Worm (Caenorhabditis elegans) whole organism, mixed stage, embryonic: ENCODE results near the gene smcr-8.

Experiments
- blmp-1 ChIP-seq: fragments of 150-350 bp; optimal IDR thresholded peaks from 2 replicates; lab custom pipeline; 2014; ENCODE audit warnings: missing biosample characterization, missing genetic modification characterization
- ceh-43 ChIP-seq: fragments of 200-800 bp; sonication (Bioruptor generic); optimal IDR thresholded peaks from 2 replicates; lab custom pipeline; 2018; ENCODE audit warnings: mild to moderate bottlenecking, missing genetic modification characterization, moderate library complexity, missing compliant biosample characterization
- drap-1 ChIP-seq: fragments of 200-800 bp; sonication (Bioruptor generic); optimal IDR thresholded peaks from 3 replicates; lab custom pipeline; 2018; ENCODE audit warnings: mild to moderate bottlenecking, missing genetic modification characterization, missing compliant biosample characterization
- lin-13 ChIP-seq: fragments of 150-350 bp; optimal IDR thresholded peaks from 2 replicates; lab custom pipeline; 2014; ENCODE audit warnings: missing biosample characterization, missing genetic modification characterization
- lsy-2 ChIP-seq: fragments of 150-350 bp; optimal IDR thresholded peaks from 2 replicates; lab custom pipeline; 2014; ENCODE audit warnings: missing biosample characterization, missing genetic modification characterization
- mab-5 ChIP-seq: fragments of 150-350 bp; optimal IDR thresholded peaks from 2 replicates; lab custom pipeline; 2014; ENCODE audit warnings: missing biosample characterization, missing genetic modification characterization
- mls-2 ChIP-seq: sonication (generic microtip); optimal IDR thresholded peaks from 2 replicates; lab custom pipeline; 2016; ENCODE audit warnings: mild to moderate bottlenecking, missing genetic modification characterization, moderate library complexity, missing compliant biosample characterization
- nhr-12 ChIP-seq: fragments of 150-350 bp; optimal IDR thresholded peaks from 2 replicates; lab custom pipeline; 2014; ENCODE audit warnings: missing biosample characterization, missing genetic modification characterization
- nhr-76 ChIP-seq: sonication (generic microtip); optimal IDR thresholded peaks from 2 replicates; lab custom pipeline; 2017; ENCODE audit warnings: missing biosample characterization, missing genetic modification characterization
- sptf-1 ChIP-seq: sonication (generic microtip); optimal IDR thresholded peaks from 2 replicates; lab custom pipeline; 2017; ENCODE audit warnings: mild to moderate bottlenecking, missing genetic modification characterization, moderate library complexity, missing compliant biosample characterization
- unc-39 ChIP-seq: fragments of 150-350 bp; optimal IDR thresholded peaks from 2 replicates; lab custom pipeline; 2014; ENCODE audit warnings: missing biosample characterization, missing genetic modification characterization
- unc-62 ChIP-seq: fragments of 150-350 bp; optimal IDR thresholded peaks from 2 replicates; lab custom pipeline; 2014; ENCODE audit warnings: missing biosample characterization, missing genetic modification reagents, missing genetic modification characterization
- ztf-11 ChIP-seq: fragments of 150-350 bp; optimal IDR thresholded peaks from 2 replicates; lab custom pipeline; 2014; ENCODE audit warnings: missing biosample characterization, missing genetic modification characterization

DNA sequence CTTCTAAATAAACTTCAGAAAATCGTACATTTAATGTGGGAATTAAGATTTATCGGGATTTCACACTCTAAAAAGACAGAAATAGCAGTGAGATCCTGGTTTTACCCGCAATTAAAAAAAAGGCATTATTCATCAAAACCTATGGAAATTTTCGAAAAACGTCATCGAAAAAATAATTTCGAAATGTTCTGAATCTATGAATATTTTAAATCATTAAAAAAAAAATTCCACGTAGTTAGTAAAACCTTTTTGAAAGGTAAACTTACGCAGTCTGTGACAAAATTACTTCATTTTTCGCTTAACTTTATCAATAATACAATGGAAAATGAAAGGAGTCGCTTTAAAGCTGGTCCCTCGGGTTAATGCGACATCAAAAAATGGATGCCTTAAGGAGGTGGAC lies 42.6 kb upstream of the smcr-8 start, which contains the start of gene C26E6.1:
- TF ChIP-seq ztf-11 (tag; lab: Kevin White, UChicago) (no peak), blmp-1 (tag; lab: Kevin White, UChicago) (no peak), unc-39 (tag; lab: Kevin White, UChicago) (no peak), lsy-2 (tag; lab: Kevin White, UChicago) (no peak), ceh-43 (GFP tag; lab: Kevin White, UChicago) (no peak), mls-2 (tag; lab: Kevin White, UChicago) (no peak), mab-5 (tag; lab: Kevin White, UChicago) (no peak), nhr-12 (tag; lab: Kevin White, UChicago) (no peak), nhr-76 (tag; lab: Kevin White, UChicago) (no peak), sptf-1 (tag; lab: Kevin White, UChicago) (no peak), drap-1 (GFP tag; lab: Kevin White, UChicago) (no peak), unc-62 (GFP tag; lab: Kevin White, UChicago) (no peak), lin-13 (tag; lab: Kevin White, UChicago) (no peak)
